Worm (Caenorhabditis elegans): Measurements from ENCODE around the gene wht-7.

wht-7 gene

ce11 chrIII:6149467-6150072 lies at the start of gene wht-7, which contains the start of gene Y42G9A.1:
Gene wht-7 (minus strand): TSS chrIII:6149597.
Gene Y42G9A.1 (plus strand): TSS chrIII:6149961.
- TF ChIP-seq him-1 (tag; optimal IDR thresholded peaks at IDR 0.05) (no peak), dao-5 (tag; optimal IDR thresholded peaks at IDR 0.05) (no peak), W03F9.2 (tag; optimal IDR thresholded peaks at IDR 0.05) (peak; percentile 27)

ce11 chrIII:6198378-6199234 lies 49.2 kb upstream of the wht-7 start, which contains the start of the genes C23G10.7 and rpn-2:
Gene C23G10.7 (minus strand): TSS chrIII:6198414.
Gene rpn-2 (plus strand): TSS chrIII:6199184.
- TF ChIP-seq dao-5 (tag; optimal IDR thresholded peaks at IDR 0.05) (no peak), him-1 (tag; optimal IDR thresholded peaks at IDR 0.05) (no peak), W03F9.2 (tag; optimal IDR thresholded peaks at IDR 0.05) (peak; percentile 78)

DNA sequence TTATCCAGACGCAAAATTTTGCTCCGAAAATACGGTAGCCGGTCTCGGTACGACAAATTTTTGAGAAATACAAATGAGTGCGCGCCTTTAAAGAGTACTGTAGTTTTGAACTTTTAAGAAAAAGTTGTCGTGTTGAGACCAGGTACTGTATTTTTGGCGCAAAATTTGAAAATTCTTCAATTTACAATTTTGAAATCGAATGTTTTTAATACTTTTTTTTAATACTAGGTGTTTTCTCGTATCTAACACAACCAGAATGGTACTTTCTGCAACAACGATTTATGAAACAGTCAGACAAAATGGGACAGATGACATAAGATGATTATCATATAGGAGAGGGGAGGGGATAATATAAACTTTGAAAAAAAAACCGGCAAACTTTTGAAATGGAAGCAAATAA lies 46.3 kb upstream of the wht-7 start:
- TF ChIP-seq W03F9.2 (tag; optimal IDR thresholded peaks at IDR 0.05) (no peak), dao-5 (tag; optimal IDR thresholded peaks at IDR 0.05) (no peak), him-1 (tag; optimal IDR thresholded peaks at IDR 0.05) (no peak)

DNA sequence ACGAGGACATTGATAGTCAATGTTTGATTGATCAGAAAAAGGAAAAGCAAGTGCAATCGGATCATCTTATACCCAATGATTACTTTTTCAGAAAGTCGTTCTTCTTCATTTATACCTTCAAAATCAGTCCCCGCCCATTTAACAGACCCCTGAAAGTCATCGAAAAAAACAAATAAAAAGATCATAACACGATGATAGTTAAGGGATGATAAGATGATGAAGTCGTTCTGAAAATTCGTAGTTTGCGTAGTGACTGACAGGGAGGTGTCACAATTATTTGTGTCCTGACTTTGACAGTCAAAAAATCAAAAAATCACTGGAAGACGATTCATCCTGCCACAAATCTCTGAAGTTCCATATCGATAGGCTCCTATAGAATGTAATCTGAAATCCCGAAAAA lies 45.1 kb upstream of the wht-7 start, which contains the start of gene ugt-66:
Gene ugt-66 (minus strand): TSS at position 101 of the 400 bp plus-strand sequence.
- TF ChIP-seq dao-5 (tag; optimal IDR thresholded peaks at IDR 0.05) (no peak), him-1 (tag; optimal IDR thresholded peaks at IDR 0.05) (no peak), W03F9.2 (tag; optimal IDR thresholded peaks at IDR 0.05) (no peak)

- no peak for TF ChIP-seq W03F9.2 (tag; optimal IDR thresholded peaks at IDR 0.05)
These were observed 41.4 kb upstream of the wht-7 start, which contains the start of gene C23G10.5 for ce11 chrIII:6190810-6191209. Gene C23G10.5 (plus strand): TSS chrIII:6191110.

- no peak for TF ChIP-seq dao-5 (tag; optimal IDR thresholded peaks at IDR 0.05)
- no peak for TF ChIP-seq W03F9.2 (tag; optimal IDR thresholded peaks at IDR 0.05)
- TF ChIP-seq him-1 (tag; optimal IDR thresholded peaks at IDR 0.05), result no peak
These were observed 33.7 kb upstream of the wht-7 start, which contains the start of gene nas-28 for ce11 chrIII:6183118-6183517. Gene nas-28 (minus strand): TSS chrIII:6183218.

DNA sequence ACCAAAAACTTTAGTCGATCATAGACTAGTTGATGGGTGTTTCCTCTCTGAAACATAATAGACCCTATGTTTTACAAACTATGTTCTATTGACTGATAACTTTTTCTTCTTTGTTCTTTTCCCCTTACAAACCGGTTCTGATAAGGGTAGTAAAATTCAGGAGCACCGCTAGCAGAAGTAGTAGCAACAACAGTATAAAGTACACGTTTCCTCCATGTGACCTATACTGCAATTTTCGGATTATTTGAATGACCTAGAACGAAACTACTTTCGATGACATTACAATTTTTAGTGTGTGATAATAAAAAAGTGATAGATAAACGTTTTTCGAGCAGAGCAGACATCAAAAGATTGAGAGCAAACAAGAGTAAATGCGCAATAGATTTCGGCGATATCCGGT lies 30.9 kb upstream of the wht-7 start:
- TF ChIP-seq him-1 (tag; optimal IDR thresholded peaks at IDR 0.05) (no peak), W03F9.2 (tag; optimal IDR thresholded peaks at IDR 0.05) (no peak), dao-5 (tag; optimal IDR thresholded peaks at IDR 0.05) (no peak)

ce11 chrIII:6179062-6179461 lies 29.7 kb upstream of the wht-7 start:
- TF ChIP-seq him-1 (tag; optimal IDR thresholded peaks at IDR 0.05), result no peak
- no peak for TF ChIP-seq dao-5 (tag; optimal IDR thresholded peaks at IDR 0.05)
- no peak for TF ChIP-seq W03F9.2 (tag; optimal IDR thresholded peaks at IDR 0.05)

- TF ChIP-seq dao-5 (tag; optimal IDR thresholded peaks at IDR 0.05) (no peak), him-1 (tag; optimal IDR thresholded peaks at IDR 0.05) (no peak), W03F9.2 (tag; optimal IDR thresholded peaks at IDR 0.05) (no peak)
These were observed 29.2 kb upstream of the wht-7 start, which contains the start of gene F42A10.7 for ce11 chrIII:6178586-6178985. Gene F42A10.7 (minus strand): TSS chrIII:6178686.

- no peak for TF ChIP-seq W03F9.2 (tag; optimal IDR thresholded peaks at IDR 0.05)
- no peak for TF ChIP-seq him-1 (tag; optimal IDR thresholded peaks at IDR 0.05)
These were observed 28.2 kb upstream of the wht-7 start for ce11 chrIII:6177631-6178030.

- no peak for TF ChIP-seq dao-5 (tag; optimal IDR thresholded peaks at IDR 0.05)
- TF ChIP-seq him-1 (tag; optimal IDR thresholded peaks at IDR 0.05), result no peak
- TF ChIP-seq W03F9.2 (tag; optimal IDR thresholded peaks at IDR 0.05), result no peak
These were observed 27.4 kb upstream of the wht-7 start, which contains the start of gene F42A10.6 for ce11 chrIII:6176761-6177160. Gene F42A10.6 (minus strand): TSS chrIII:6176861.

- TF ChIP-seq dao-5 (tag; optimal IDR thresholded peaks at IDR 0.05) (no peak), him-1 (tag; optimal IDR thresholded peaks at IDR 0.05) (no peak), W03F9.2 (tag; optimal IDR thresholded peaks at IDR 0.05) (no peak)
These were observed 26.8 kb upstream of the wht-7 start for ce11 chrIII:6176172-6176571.

DNA sequence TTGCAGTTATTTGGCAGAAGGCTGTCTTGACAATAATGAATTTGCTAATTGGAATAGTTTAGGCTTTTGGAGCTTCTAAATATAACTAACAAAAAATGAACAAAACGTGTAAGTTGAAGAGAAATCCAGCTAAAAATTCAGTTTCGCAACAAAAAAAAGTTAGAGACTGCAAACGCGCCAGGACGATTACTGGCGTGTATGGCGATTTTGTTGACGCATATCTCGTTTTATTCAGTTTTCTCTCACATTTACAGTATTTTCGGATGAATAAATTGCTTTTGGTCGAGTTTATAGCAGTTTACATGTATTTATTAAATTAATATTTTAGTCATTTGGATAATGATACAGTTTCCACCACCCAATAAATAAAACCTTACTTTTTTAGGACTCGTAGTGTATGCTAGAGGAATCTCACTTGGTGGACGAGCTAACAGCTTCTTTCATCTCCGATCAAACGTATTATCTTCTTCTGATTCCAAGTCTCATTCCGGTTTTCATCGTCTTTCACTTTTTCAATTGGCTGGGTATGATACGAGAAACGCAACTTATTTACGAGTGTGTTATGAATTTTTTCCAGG lies 23.7 kb upstream of the wht-7 start, which contains the start of the genes abcf-3 and F42A10.5:
Gene abcf-3 (plus strand): TSS at position 384 of the 578 bp plus-strand sequence.
Gene F42A10.5 (minus strand): TSS at position 458 of the 578 bp plus-strand sequence.
- TF ChIP-seq dao-5 (tag; optimal IDR thresholded peaks at IDR 0.05), result no peak
- peak; percentile 90 for TF ChIP-seq W03F9.2 (tag; optimal IDR thresholded peaks at IDR 0.05)

Measured in whole organism, L4/young adult.